Worm (Caenorhabditis elegans): Measurements from ENCODE around the gene fbxa-189.

- TF ChIP-seq M03D4.4 (tag; optimal IDR thresholded peaks at IDR 0.05) = no peak
- no peak for TF ChIP-seq elt-3 (tag; optimal IDR thresholded peaks at IDR 0.05)
- no peak for TF ChIP-seq snpc-4 (tag; optimal IDR thresholded peaks at IDR 0.05)
- TF ChIP-seq drap-1 (GFP tag; optimal IDR thresholded peaks at IDR 0.05) = no peak
- TF ChIP-seq nhr-28 (tag; optimal IDR thresholded peaks at IDR 0.05) = no peak
- TF ChIP-seq mep-1 (tag; optimal IDR thresholded peaks at IDR 0.05) = no peak
- no peak for TF ChIP-seq elt-1 (tag; optimal IDR thresholded peaks at IDR 0.05; ENCODE audit: borderline replicate concordance, insufficient read depth)
- no peak for TF ChIP-seq nhr-76 (tag; optimal IDR thresholded peaks at IDR 0.05)
These were observed 5.7 kb upstream of the fbxa-189 start for ce11 chrV:17339349-17339748.
